Fruit fly (Drosophila melanogaster) whole organism, embryonic: ENCODE results near the gene CG31808.
A peak's percentile ranks its signal among the peaks of the same experiment; 100 is the strongest.

Experiments used
- Aef1 ChIP-seq: fragments of 200-800 bp; sonication (Bioruptor generic); IDR thresholded peaks from 3 replicates; pipeline ENCODE4 v1.3.6; 2022; ENCODE audit warnings: missing biosample characterization, missing genetic modification characterization
- Awh ChIP-seq: fragments of 200-800 bp; sonication (Bioruptor generic); IDR thresholded peaks from 2 replicates; pipeline ENCODE4, ENCODE4 v1.3.6; 2022; ENCODE audit warnings: missing biosample characterization, missing genetic modification characterization
- CG1024 ChIP-seq: fragments of 200-800 bp; sonication (Bioruptor generic); IDR thresholded peaks from 2 replicates; pipeline ENCODE4 v1.3.6; 2022; ENCODE audit warnings: missing biosample characterization, missing genetic modification characterization
- CG10462 ChIP-seq: fragments of 200-800 bp; sonication (Bioruptor generic); optimal IDR thresholded peaks from 2 replicates; lab custom pipeline; 2016; ENCODE audit warnings: missing biosample characterization, missing genetic modification characterization
- CG11723 ChIP-seq: fragments of 200-800 bp; sonication (Bioruptor generic); optimal IDR thresholded peaks from 2 replicates; lab custom pipeline; 2017; ENCODE audit warnings: missing biosample characterization, mild to moderate bottlenecking, missing genetic modification characterization
- CG12236 ChIP-seq: fragments of 200-800 bp; sonication (Bioruptor generic); optimal IDR thresholded peaks from 2 replicates; lab custom pipeline; 2016; ENCODE audit warnings: missing biosample characterization, missing genetic modification characterization
- CG12391 ChIP-seq: fragments of 200-800 bp; sonication (Bioruptor generic); optimal IDR thresholded peaks from 3 replicates; lab custom pipeline; 2018; ENCODE audit warnings: missing biosample characterization, mild to moderate bottlenecking, missing genetic modification characterization, moderate library complexity
- CG15479 ChIP-seq: fragments of 200-800 bp; sonication (Bioruptor generic); optimal IDR thresholded peaks from 3 replicates; lab custom pipeline; 2019; ENCODE audit warnings: missing biosample characterization, mild to moderate bottlenecking, missing genetic modification characterization, moderate library complexity
- CG16813 ChIP-seq: fragments of 200-800 bp; sonication (Bioruptor generic); IDR thresholded peaks from 3 replicates; pipeline ENCODE4 v1.3.6; 2022; ENCODE audit warnings: missing biosample characterization, missing genetic modification characterization; ENCODE audit not compliant: partially characterized antibody
- CG17186 ChIP-seq: fragments of 200-800 bp; sonication (Bioruptor generic); optimal IDR thresholded peaks from 3 replicates; lab custom pipeline; 2017; ENCODE audit warnings: missing biosample characterization, missing genetic modification reagents, missing genetic modification characterization
- CG18476 ChIP-seq: fragments of 200-800 bp; sonication (Bioruptor generic); optimal IDR thresholded peaks from 2 replicates; lab custom pipeline; 2016; ENCODE audit warnings: missing biosample characterization, mild to moderate bottlenecking, missing genetic modification characterization
- CG2678 ChIP-seq: fragments of 200-800 bp; sonication (Bioruptor generic); optimal IDR thresholded peaks from 3 replicates; lab custom pipeline; 2019; ENCODE audit warnings: missing biosample characterization, mild to moderate bottlenecking, missing genetic modification characterization, moderate library complexity
- CG30020 ChIP-seq: fragments of 200-800 bp; optimal IDR thresholded peaks from 2 replicates; lab custom pipeline; 2019; ENCODE audit warnings: missing biosample characterization, mild to moderate bottlenecking, missing genetic modification characterization, moderate library complexity
- CG3065 ChIP-seq: fragments of 200-800 bp; sonication (Bioruptor generic); optimal IDR thresholded peaks from 2 replicates; lab custom pipeline; 2016; ENCODE audit warnings: missing biosample characterization, missing genetic modification characterization
- CG3281 ChIP-seq: fragments of 200-800 bp; sonication (Bioruptor generic); optimal IDR thresholded peaks from 3 replicates; lab custom pipeline; 2017; ENCODE audit warnings: missing biosample characterization, mild to moderate bottlenecking, missing genetic modification characterization
- CG3838 ChIP-seq: fragments of 200-800 bp; sonication (Bioruptor generic); optimal IDR thresholded peaks from 3 replicates; lab custom pipeline; 2016; ENCODE audit warnings: missing biosample characterization, missing genetic modification characterization
- CG3995 ChIP-seq: fragments of 200-800 bp; sonication (Bioruptor generic); optimal IDR thresholded peaks from 3 replicates; lab custom pipeline; 2016; ENCODE audit warnings: missing biosample characterization, missing genetic modification characterization
- CG7987 ChIP-seq: fragments of 200-800 bp; sonication (Bioruptor generic); optimal IDR thresholded peaks from 2 replicates; lab custom pipeline; 2018; ENCODE audit warnings: missing biosample characterization, mild to moderate bottlenecking, missing genetic modification characterization, moderate library complexity
- CG8944 ChIP-seq: fragments of 200-800 bp; sonication (Bioruptor generic); optimal IDR thresholded peaks from 3 replicates; lab custom pipeline; 2016; ENCODE audit warnings: missing biosample characterization, missing genetic modification characterization
- E2f2 ChIP-seq: fragments of 200-800 bp; sonication (Bioruptor generic); IDR thresholded peaks from 2 replicates; pipeline ENCODE4 v1.3.6; 2022; ENCODE audit warnings: missing biosample characterization, missing genetic modification characterization
- GATAe ChIP-seq: fragments of 200-800 bp; sonication (Bioruptor generic); conservative IDR thresholded peaks from 2 replicates; pipeline ENCODE4 v1.3.6; 2022; ENCODE audit warnings: missing biosample characterization, missing genetic modification characterization
- Gsc ChIP-seq: fragments of 200-800 bp; sonication (Bioruptor generic); IDR thresholded peaks from 2 replicates; pipeline ENCODE4 v1.3.6; 2022; ENCODE audit warnings: missing biosample characterization, missing genetic modification characterization
- Max ChIP-seq: fragments of 200-800 bp; sonication (Bioruptor generic); optimal IDR thresholded peaks from 2 replicates; lab custom pipeline; 2016; ENCODE audit warnings: missing biosample characterization, mild to moderate bottlenecking, missing genetic modification characterization
- Mrtf ChIP-seq: fragments of 200-800 bp; sonication (Bioruptor generic); IDR thresholded peaks from 3 replicates; pipeline ENCODE4 v1.3.6; 2022; ENCODE audit warnings: missing biosample characterization, missing genetic modification characterization
- Nf-YA ChIP-seq: fragments of 200-800 bp; sonication (Bioruptor generic); IDR thresholded peaks from 2 replicates; pipeline ENCODE4 v1.3.6; 2022; ENCODE audit warnings: missing biosample characterization, missing genetic modification characterization
- Side ChIP-seq: fragments of 200-800 bp; sonication (Bioruptor generic); optimal IDR thresholded peaks from 2 replicates; lab custom pipeline; 2016; ENCODE audit warnings: missing biosample characterization, missing genetic modification characterization
- Sry-β ChIP-seq: fragments of 200-800 bp; sonication (Bioruptor generic); optimal IDR thresholded peaks from 2 replicates; lab custom pipeline; 2018; ENCODE audit warnings: missing biosample characterization, mild to moderate bottlenecking, missing genetic modification characterization, moderate library complexity
- Vsx1 ChIP-seq: fragments of 200-800 bp; sonication (Bioruptor generic); optimal IDR thresholded peaks from 2 replicates; lab custom pipeline; 2017; ENCODE audit warnings: missing biosample characterization, mild to moderate bottlenecking, missing genetic modification characterization, missing genetic modification reagents
- Xrp1 ChIP-seq: fragments of 200-800 bp; sonication (Bioruptor generic); IDR thresholded peaks from 2 replicates; pipeline ENCODE4 v1.3.6; 2022; ENCODE audit warnings: missing biosample characterization, missing genetic modification characterization
- aop ChIP-seq: fragments of 200-800 bp; sonication (Bioruptor generic); IDR thresholded peaks from 2 replicates; pipeline ENCODE4 v1.3.6; 2022; ENCODE audit warnings: missing biosample characterization, missing genetic modification characterization
- az2 ChIP-seq: fragments of 200-800 bp; sonication (Bioruptor generic); optimal IDR thresholded peaks from 3 replicates; lab custom pipeline; 2016; ENCODE audit warnings: missing biosample characterization, missing genetic modification characterization
- bab2 ChIP-seq: fragments of 200-800 bp; sonication (Bioruptor generic); optimal IDR thresholded peaks from 2 replicates; lab custom pipeline; 2016; ENCODE audit warnings: missing biosample characterization, missing genetic modification characterization
- bowl ChIP-seq: fragments of 200-800 bp; sonication (Bioruptor generic); IDR thresholded peaks from 2 replicates; pipeline ENCODE4 v1.3.6; 2022; ENCODE audit warnings: missing biosample characterization, missing genetic modification characterization
- br ChIP-seq: fragments of >200 bp; optimal IDR thresholded peaks from 2 replicates; lab custom pipeline; 2017
- cato ChIP-seq: fragments of 200-800 bp; sonication (Bioruptor generic); optimal IDR thresholded peaks from 2 replicates; lab custom pipeline; 2016; ENCODE audit warnings: missing biosample characterization, missing genetic modification characterization, borderline replicate concordance
- dimm ChIP-seq: fragments of 200-800 bp; sonication (Bioruptor generic); IDR thresholded peaks from 2 replicates; pipeline ENCODE4 v1.3.6; 2022; ENCODE audit warnings: missing biosample characterization, missing genetic modification characterization
- en ChIP-seq: fragments of 200-800 bp; sonication (Bioruptor generic); optimal IDR thresholded peaks from 2 replicates; lab custom pipeline; 2016; ENCODE audit warnings: missing biosample characterization, missing genetic modification characterization
- insv ChIP-seq, 2 experiments: fragments of 200-800 bp; sonication (Bioruptor generic); optimal IDR thresholded peaks; 3 replicates each; lab custom pipeline; 2016 to 2018; ENCODE audit warnings: missing biosample characterization in 2 of 2, missing genetic modification characterization in 2 of 2
- jigr1 ChIP-seq: fragments of 200-800 bp; sonication (Bioruptor generic); IDR thresholded peaks from 3 replicates; pipeline ENCODE4 v1.3.6; 2022; ENCODE audit warnings: missing biosample characterization, missing genetic modification characterization
- jumu ChIP-seq: fragments of 200-800 bp; sonication (Bioruptor generic); optimal IDR thresholded peaks from 3 replicates; lab custom pipeline; 2016; ENCODE audit warnings: missing biosample characterization, missing genetic modification characterization
- lmd ChIP-seq: fragments of 200-800 bp; sonication (Bioruptor generic); IDR thresholded peaks from 2 replicates; pipeline ENCODE4 v1.3.6; 2022; ENCODE audit warnings: missing biosample characterization, missing genetic modification characterization
- luna ChIP-seq: fragments of 200-800 bp; sonication (Bioruptor generic); optimal IDR thresholded peaks from 2 replicates; lab custom pipeline; 2016; ENCODE audit warnings: missing biosample characterization, missing genetic modification characterization
- nerfin-1 ChIP-seq: fragments of 200-800 bp; sonication (Bioruptor generic); optimal IDR thresholded peaks from 3 replicates; lab custom pipeline; 2019; ENCODE audit warnings: missing biosample characterization, mild to moderate bottlenecking, missing genetic modification characterization, moderate library complexity
- phol ChIP-seq: fragments of 200-800 bp; sonication (Bioruptor generic); optimal IDR thresholded peaks from 3 replicates; lab custom pipeline; 2018; ENCODE audit warnings: missing biosample characterization, mild to moderate bottlenecking, missing genetic modification characterization, moderate library complexity
- pzg ChIP-seq: fragments of 200-800 bp; sonication (Bioruptor generic); optimal IDR thresholded peaks from 3 replicates; lab custom pipeline; 2018; ENCODE audit warnings: missing biosample characterization, mild to moderate bottlenecking, missing genetic modification characterization, moderate library complexity
- sima ChIP-seq: fragments of 200-800 bp; sonication (Bioruptor generic); optimal IDR thresholded peaks from 2 replicates; lab custom pipeline; 2016; ENCODE audit warnings: missing biosample characterization, missing genetic modification characterization
- sna ChIP-seq: fragments of 200-800 bp; sonication (Bioruptor generic); IDR thresholded peaks from 2 replicates; pipeline ENCODE4 v1.3.6; 2022; ENCODE audit warnings: missing biosample characterization, missing genetic modification characterization; ENCODE audit not compliant: partially characterized antibody
- stwl ChIP-seq: fragments of 200-800 bp; sonication (Bioruptor generic); optimal IDR thresholded peaks from 3 replicates; lab custom pipeline; 2018; ENCODE audit warnings: missing biosample characterization, mild to moderate bottlenecking, missing genetic modification characterization, moderate library complexity
- tin ChIP-seq: fragments of 200-800 bp; sonication (Bioruptor generic); optimal IDR thresholded peaks from 3 replicates; lab custom pipeline; 2016; ENCODE audit warnings: missing biosample characterization, missing genetic modification characterization
- tx ChIP-seq: fragments of 200-800 bp; sonication (Bioruptor generic); optimal IDR thresholded peaks from 2 replicates; lab custom pipeline; 2016; ENCODE audit warnings: missing biosample characterization, missing genetic modification characterization
- vfl ChIP-seq: fragments of 200-800 bp; sonication (Bioruptor generic); optimal IDR thresholded peaks from 2 replicates; lab custom pipeline; 2016; ENCODE audit warnings: missing biosample characterization, missing genetic modification characterization
- vnd ChIP-seq: fragments of 200-800 bp; sonication (Bioruptor generic); IDR thresholded peaks from 3 replicates; pipeline ENCODE4 v1.3.6; 2022; ENCODE audit warnings: missing biosample characterization, missing genetic modification characterization; ENCODE audit not compliant: partially characterized antibody

CG31808 gene

dm6 chr2L:16738206-16738900 is 22.4 kb upstream of the CG31808 start, which contains the start of the genes glu and ChLD3 (continued):
- TF ChIP-seq CG18476 (GFP tag; lab: Kevin White, UChicago) (no peak), CG3281 (GFP tag; lab: Kevin White, UChicago) (no peak), br (no peak), Nf-YA (GFP tag; lab: Robert Waterston, UW) (no peak), lmd (GFP tag; lab: Robert Waterston, UW) (no peak), cato (GFP tag; lab: Kevin White, UChicago) (no peak), en (GFP tag; lab: Kevin White, UChicago) (no peak), dimm (GFP tag; lab: Robert Waterston, UW) (no peak), Gsc (no peak), CG3995 (GFP tag; lab: Kevin White, UChicago) (no peak), CG8944 (GFP tag; lab: Kevin White, UChicago) (no peak), vnd (no peak), CG30020 (tag; lab: Kevin White, UChicago) (peak; percentile 3), Vsx1 (GFP tag; lab: Kevin White, UChicago) (no peak), jigr1 (GFP tag; lab: Robert Waterston, UW) (no peak), CG10462 (GFP tag; lab: Kevin White, UChicago) (no peak), bowl (GFP tag; lab: Robert Waterston, UW) (no peak), stwl (tag; lab: Kevin White, UChicago) (peak; percentile 39), aop (no peak), CG12236 (no peak), CG3838 (GFP tag; lab: Kevin White, UChicago) (no peak), bab2 (no peak), Max (no peak), vfl (GFP tag; lab: Kevin White, UChicago) (no peak), phol (tag; lab: Kevin White, UChicago) (peak; percentile 28), sima (no peak), insv (GFP tag; optimal IDR thresholded peaks at IDR 0.05; lab: Kevin White, UChicago) (no peak), tin (GFP tag; lab: Kevin White, UChicago) (no peak), nerfin-1 (no peak), sna (GFP tag; lab: Robert Waterston, UW) (no peak), CG7987 (no peak), CG1024 (no peak), E2f2 (GFP tag; lab: Robert Waterston, UW) (peak; percentile 88), Awh (GFP tag; lab: Robert Waterston, UW) (no peak), tx (GFP tag; lab: Kevin White, UChicago) (no peak), CG17186 (GFP tag; lab: Kevin White, UChicago) (peak; percentile 29), az2 (GFP tag; lab: Kevin White, UChicago) (no peak), CG11723 (GFP tag; lab: Kevin White, UChicago) (no peak), Mrtf (no peak), luna (GFP tag; lab: Kevin White, UChicago) (no peak), CG16813 (no peak), Sry-β (GFP tag; lab: Kevin White, UChicago) (no peak), GATAe (GFP tag; lab: Robert Waterston, UW) (no peak), Aef1 (GFP tag; lab: Robert Waterston, UW) (no peak), Xrp1 (GFP tag; lab: Robert Waterston, UW) (no peak), pzg (GFP tag; lab: Kevin White, UChicago) (peak; percentile 72), CG12391 (tag; lab: Kevin White, UChicago) (no peak), CG2678 (tag; lab: Kevin White, UChicago) (no peak), CG15479 (GFP tag; lab: Kevin White, UChicago) (no peak), jumu (GFP tag; lab: Kevin White, UChicago) (peak; percentile 19), Side (GFP tag; lab: Kevin White, UChicago) (no peak), CG3065 (GFP tag; lab: Kevin White, UChicago) (no peak)
